Fruit fly (Drosophila melanogaster) whole organism, adult: ENCODE data around the gene Ets98B.

Source experiments
- CG11617 ChIP-seq: fragments of 200-800 bp; sonication (Bioruptor generic); optimal IDR thresholded peaks from 2 replicates; lab custom pipeline; 2017; ENCODE audit warnings: mild to moderate bottlenecking, missing biosample characterization, missing genetic modification reagents, missing genetic modification characterization
- CG12768 ChIP-seq: fragments of 200-800 bp; sonication (Bioruptor generic); optimal IDR thresholded peaks from 2 replicates; lab custom pipeline; 2017; ENCODE audit warnings: missing biosample characterization, missing genetic modification characterization, mild to moderate bottlenecking, moderate library complexity, missing genetic modification reagents
- CG14711 ChIP-seq: fragments of 200-800 bp; sonication (Bioruptor generic); optimal IDR thresholded peaks from 2 replicates; lab custom pipeline; 2018; ENCODE audit warnings: missing biosample characterization, mild to moderate bottlenecking, missing genetic modification characterization, moderate library complexity
- CG1620 ChIP-seq: fragments of 200-800 bp; sonication (Bioruptor generic); optimal IDR thresholded peaks from 2 replicates; lab custom pipeline; 2016; ENCODE audit warnings: missing biosample characterization, missing genetic modification characterization
- CG33017 ChIP-seq: fragments of 200-800 bp; sonication (Bioruptor generic); optimal IDR thresholded peaks from 2 replicates; lab custom pipeline; 2018; ENCODE audit warnings: missing biosample characterization, mild to moderate bottlenecking, missing genetic modification characterization, moderate library complexity
- CG5204 ChIP-seq: fragments of 200-800 bp; sonication (Bioruptor generic); optimal IDR thresholded peaks from 2 replicates; lab custom pipeline; 2016; ENCODE audit warnings: missing biosample characterization, missing genetic modification characterization
- CG7045 ChIP-seq: fragments of 200-800 bp; sonication (Bioruptor generic); optimal IDR thresholded peaks from 2 replicates; lab custom pipeline; 2017; ENCODE audit warnings: missing biosample characterization, mild to moderate bottlenecking, missing genetic modification characterization
- CG7101 ChIP-seq: fragments of 200-800 bp; sonication (Bioruptor generic); optimal IDR thresholded peaks from 2 replicates; lab custom pipeline; 2018; ENCODE audit warnings: missing biosample characterization, mild to moderate bottlenecking, missing genetic modification characterization, moderate library complexity
- Clk ChIP-seq: fragments of 200-800 bp; sonication (Bioruptor generic); optimal IDR thresholded peaks from 2 replicates; lab custom pipeline; 2017; ENCODE audit warnings: missing biosample characterization, missing genetic modification characterization
- Crg-1 ChIP-seq: fragments of 200-800 bp; sonication (Bioruptor generic); optimal IDR thresholded peaks from 2 replicates; lab custom pipeline; 2016; ENCODE audit warnings: missing biosample characterization, missing genetic modification characterization
- Hr96 ChIP-seq: fragments of 200-800 bp; sonication (Bioruptor generic); optimal IDR thresholded peaks from 2 replicates; lab custom pipeline; 2016; ENCODE audit warnings: missing biosample characterization, missing genetic modification characterization
- Mnt ChIP-seq: fragments of 200-800 bp; sonication (Bioruptor generic); optimal IDR thresholded peaks from 2 replicates; lab custom pipeline; 2016; ENCODE audit warnings: missing biosample characterization, mild to moderate bottlenecking, missing genetic modification characterization
- bab1 ChIP-seq: fragments of 200-800 bp; sonication (Bioruptor generic); optimal IDR thresholded peaks from 3 replicates; lab custom pipeline; 2019; ENCODE audit warnings: missing biosample characterization, mild to moderate bottlenecking, missing genetic modification characterization, moderate library complexity
- cic ChIP-seq: fragments of 200-800 bp; sonication (Bioruptor generic); optimal IDR thresholded peaks from 2 replicates; lab custom pipeline; 2017; ENCODE audit warnings: missing biosample characterization, mild to moderate bottlenecking, missing genetic modification characterization, moderate library complexity
- cnc ChIP-seq, 2 experiments: fragments of >200 bp; optimal IDR thresholded peaks; 2 replicates each; lab custom pipeline; 2017
- kay ChIP-seq: fragments of 200-800 bp; sonication (Bioruptor generic); peaks from one replicate; lab custom pipeline; 2016; ENCODE audit warnings: missing biosample characterization, missing genetic modification characterization, borderline replicate concordance
- ovo ChIP-seq: fragments of 200-800 bp; sonication (Bioruptor generic); optimal IDR thresholded peaks from 2 replicates; lab custom pipeline; 2016; ENCODE audit warnings: missing biosample characterization, missing genetic modification characterization
- pad ChIP-seq: fragments of 200-800 bp; sonication (Bioruptor generic); optimal IDR thresholded peaks from 3 replicates; lab custom pipeline; 2017; ENCODE audit warnings: missing biosample characterization, missing genetic modification characterization, mild to moderate bottlenecking, moderate library complexity, missing genetic modification reagents
- tj ChIP-seq: fragments of 200-800 bp; sonication (Bioruptor generic); optimal IDR thresholded peaks from 3 replicates; lab custom pipeline; 2017; ENCODE audit warnings: missing biosample characterization, mild to moderate bottlenecking, missing genetic modification characterization, moderate library complexity
- toe ChIP-seq: fragments of 200-800 bp; sonication (Bioruptor generic); optimal IDR thresholded peaks from 2 replicates; lab custom pipeline; 2016; ENCODE audit warnings: missing biosample characterization, missing genetic modification characterization

The Ets98B gene

DNA sequence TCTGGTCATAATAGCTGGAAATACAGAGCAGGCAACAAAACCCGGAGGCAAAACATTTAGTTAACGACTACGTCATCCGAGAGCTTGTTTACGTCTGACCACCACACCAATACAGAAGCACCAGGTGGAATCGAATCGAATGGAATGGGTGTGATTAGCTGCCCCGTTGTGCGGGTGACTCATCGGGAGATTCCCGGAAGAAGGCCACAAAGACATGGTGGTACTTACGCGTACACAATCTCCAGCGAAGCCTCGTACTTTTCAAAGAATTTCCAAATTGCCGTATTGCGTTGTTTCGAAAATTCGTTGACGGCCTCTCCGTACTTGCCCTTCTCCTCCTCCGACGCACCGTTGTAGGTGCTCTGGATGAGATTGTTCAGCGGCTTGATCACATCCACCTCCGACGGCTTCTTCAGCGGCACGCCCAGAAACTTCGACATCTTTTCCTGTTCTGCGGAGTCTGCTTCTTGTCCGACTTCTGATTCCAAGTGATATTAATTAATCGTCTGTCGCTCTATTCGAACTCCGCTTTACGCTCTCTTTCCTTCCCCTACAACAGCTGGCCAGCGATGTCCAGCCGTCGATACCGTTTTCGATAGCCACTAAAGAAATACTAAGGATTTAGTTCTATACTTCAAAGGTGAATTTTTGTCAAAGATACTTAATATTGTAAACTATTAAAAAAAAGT, 36.7 kb upstream of the Ets98B start, which contains the start of gene ALiX:
Gene ALiX, minus strand, starts transcription at position 571 of the 689 bp plus-strand sequence.
- TF ChIP-seq CG12768 (GFP tag; lab: Kevin White, UChicago) (no peak), kay (GFP tag; lab: Kevin White, UChicago) (no peak), pad (GFP tag; lab: Kevin White, UChicago) (peak; percentile 99)

dm6 chr3R:27700229-27700573, 36.1 kb upstream of the Ets98B start, which contains the start of gene btz:
Gene btz, plus strand, starts transcription at chr3R:27700361.
- TF ChIP-seq CG5204 (GFP tag; lab: Kevin White, UChicago) (no peak), bab1 (GFP tag; lab: Kevin White, UChicago) (no peak), toe (GFP tag; lab: Kevin White, UChicago) (peak; percentile 13), CG33017 (tag; lab: Kevin White, UChicago) (no peak), CG7101 (peak; percentile 12), CG14711 (tag; lab: Kevin White, UChicago) (peak; percentile 98), pad (GFP tag; lab: Kevin White, UChicago) (no peak), CG1620 (no peak), Crg-1 (GFP tag; lab: Kevin White, UChicago) (no peak), CG12768 (GFP tag; lab: Kevin White, UChicago) (no peak), cic (GFP tag; lab: Kevin White, UChicago) (no peak), Hr96 (no peak), kay (GFP tag; lab: Kevin White, UChicago) (no peak), CG7045 (GFP tag; lab: Kevin White, UChicago) (no peak), tj (GFP tag; lab: Kevin White, UChicago) (no peak), Mnt (GFP tag; lab: Kevin White, UChicago) (no peak), cnc (optimal IDR thresholded peaks at IDR 0.05; lab: Kevin White, UChicago) (no peak), ovo (GFP tag; lab: Kevin White, UChicago) (peak; percentile 35), CG11617 (GFP tag; lab: Kevin White, UChicago) (no peak), Clk (GFP tag; lab: Kevin White, UChicago) (no peak)

dm6 chr3R:27706039-27706580, 30.2 kb upstream of the Ets98B start:
- TF ChIP-seq Hr96 (peak; percentile 16), kay (GFP tag; lab: Kevin White, UChicago) (no peak), CG12768 (GFP tag; lab: Kevin White, UChicago) (peak; percentile 82)

DNA sequence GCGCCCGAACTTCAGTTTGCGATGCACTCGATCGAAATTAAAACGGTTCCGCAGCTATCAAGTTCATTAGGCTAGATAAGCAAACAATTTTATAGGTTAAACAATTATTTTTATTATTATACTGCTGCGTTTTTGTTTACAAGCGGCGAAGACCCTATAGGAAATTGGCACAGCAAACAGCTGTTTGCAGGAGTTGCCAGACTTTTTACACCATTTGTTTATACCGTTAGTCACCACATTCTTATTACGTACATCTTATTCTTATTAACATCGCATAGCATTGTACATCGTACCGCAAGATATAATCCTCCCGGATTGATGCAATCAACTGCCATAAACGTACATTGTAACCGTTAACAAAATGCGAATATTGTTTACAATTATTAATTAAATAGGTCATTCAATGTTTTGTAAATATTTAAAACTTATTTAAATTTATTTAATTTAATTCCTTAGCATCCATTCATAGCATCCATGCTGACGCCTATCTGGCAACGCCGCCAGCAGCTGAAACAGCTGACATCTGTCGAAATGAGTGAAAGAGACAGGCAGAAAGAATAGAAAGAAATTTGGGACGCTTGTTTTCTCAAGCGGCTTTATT, 29.7 kb upstream of the Ets98B start, which contains the start of the genes CROT and CG12877:
Gene CROT, minus strand, starts transcription at position 171 of the 601 bp plus-strand sequence.
Gene CG12877, plus strand, starts transcription at position 520 of the 601 bp plus-strand sequence.
- TF ChIP-seq Hr96 (peak; percentile 43), pad (GFP tag; lab: Kevin White, UChicago) (peak; percentile 61), bab1 (GFP tag; lab: Kevin White, UChicago) (peak; percentile 85), Clk (GFP tag; lab: Kevin White, UChicago) (peak; percentile 58), CG14711 (tag; lab: Kevin White, UChicago) (peak; percentile 72), toe (GFP tag; lab: Kevin White, UChicago) (peak; percentile 81), CG11617 (GFP tag; lab: Kevin White, UChicago) (peak; percentile 86), CG12768 (GFP tag; lab: Kevin White, UChicago) (peak; percentile 62), CG1620 (peak; percentile 55), Mnt (GFP tag; lab: Kevin White, UChicago) (peak; percentile 25), ovo (GFP tag; lab: Kevin White, UChicago) (peak; percentile 78), CG7101 (peak; percentile 71), cnc (optimal IDR thresholded peaks at IDR 0.05; lab: Kevin White, UChicago) (no peak), CG5204 (GFP tag; lab: Kevin White, UChicago) (peak; percentile 65), CG33017 (tag; lab: Kevin White, UChicago) (peak; percentile 73), tj (GFP tag; lab: Kevin White, UChicago) (peak; percentile 63), kay (GFP tag; lab: Kevin White, UChicago) (peak; percentile 89), CG7045 (GFP tag; lab: Kevin White, UChicago) (peak; percentile 86), cic (GFP tag; lab: Kevin White, UChicago) (no peak), Crg-1 (GFP tag; lab: Kevin White, UChicago) (peak; percentile 70)

DNA sequence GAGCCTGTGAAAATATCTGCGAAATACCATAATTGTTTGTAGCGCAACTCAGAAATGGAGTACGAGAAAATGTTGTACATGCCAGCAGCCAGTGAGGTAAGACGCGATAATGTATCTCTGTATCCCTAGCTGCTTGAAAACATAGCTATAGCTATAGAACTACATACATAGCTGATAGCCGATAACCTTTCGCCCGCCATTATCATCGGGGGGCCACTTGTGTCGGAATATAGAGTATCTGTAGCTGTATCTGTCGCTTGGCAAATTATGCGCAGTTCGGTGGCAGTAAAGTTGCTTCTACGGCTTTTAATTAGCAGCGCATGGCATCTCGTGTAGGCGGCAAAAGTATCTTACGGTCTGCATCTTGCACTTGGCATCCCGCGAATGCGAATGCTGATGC, 700 bp downstream of the Ets98B start:
- TF ChIP-seq cic (GFP tag; lab: Kevin White, UChicago) (no peak), kay (GFP tag; lab: Kevin White, UChicago) (no peak), pad (GFP tag; lab: Kevin White, UChicago) (no peak), CG14711 (tag; lab: Kevin White, UChicago) (no peak), toe (GFP tag; lab: Kevin White, UChicago) (no peak), CG7045 (GFP tag; lab: Kevin White, UChicago) (no peak), Clk (GFP tag; lab: Kevin White, UChicago) (no peak), Hr96 (no peak), CG33017 (tag; lab: Kevin White, UChicago) (no peak), CG11617 (GFP tag; lab: Kevin White, UChicago) (no peak), Crg-1 (GFP tag; lab: Kevin White, UChicago) (no peak), CG1620 (no peak), ovo (GFP tag; lab: Kevin White, UChicago) (no peak), CG5204 (GFP tag; lab: Kevin White, UChicago) (no peak), cnc (optimal IDR thresholded peaks at IDR 0.05; lab: Kevin White, UChicago) (no peak)
